Fruit fly (Drosophila melanogaster) whole organism, prepupa: ENCODE results near the gene Spn.

Source experiments
- Blimp-1 ChIP-seq: fragments of 200-800 bp; sonication (Bioruptor generic); optimal IDR thresholded peaks from 3 replicates; lab custom pipeline; 2017; ENCODE audit warnings: missing biosample characterization, missing genetic modification characterization, mild to moderate bottlenecking, moderate library complexity, missing genetic modification reagents
- CG10669 ChIP-seq: fragments of 200-800 bp; sonication (Bioruptor generic); optimal IDR thresholded peaks from 3 replicates; lab custom pipeline; 2018; ENCODE audit warnings: missing biosample characterization, mild to moderate bottlenecking, missing genetic modification characterization, moderate library complexity
- CG11294 ChIP-seq: fragments of 200-800 bp; sonication (Bioruptor generic); IDR thresholded peaks from 2 replicates; pipeline ENCODE4 v1.3.6; 2022; ENCODE audit warnings: missing biosample characterization, missing genetic modification characterization
- CG11902 ChIP-seq: fragments of 200-800 bp; sonication (Bioruptor generic); optimal IDR thresholded peaks from 3 replicates; lab custom pipeline; 2016; ENCODE audit warnings: missing biosample characterization, missing genetic modification characterization
- CG15336 ChIP-seq: fragments of 200-800 bp; sonication (Bioruptor generic); IDR thresholded peaks from 2 replicates; pipeline ENCODE4 v1.3.6; 2022; ENCODE audit warnings: missing biosample characterization, missing genetic modification characterization
- CG16779 ChIP-seq: fragments of 200-800 bp; sonication (Bioruptor generic); optimal IDR thresholded peaks from 3 replicates; lab custom pipeline; 2017; ENCODE audit warnings: missing biosample characterization, mild to moderate bottlenecking, missing genetic modification characterization
- CG3032 ChIP-seq: fragments of 200-800 bp; optimal IDR thresholded peaks from 2 replicates; lab custom pipeline; 2019; ENCODE audit warnings: missing biosample characterization, mild to moderate bottlenecking, missing genetic modification characterization, moderate library complexity
- CG32006 ChIP-seq: fragments of 200-800 bp; sonication (Bioruptor generic); optimal IDR thresholded peaks from 3 replicates; lab custom pipeline; 2017; ENCODE audit warnings: missing biosample characterization, mild to moderate bottlenecking, missing genetic modification characterization
- CG34406 ChIP-seq: fragments of 200-800 bp; sonication (Bioruptor generic); optimal IDR thresholded peaks from 3 replicates; lab custom pipeline; 2016; ENCODE audit warnings: missing biosample characterization, missing genetic modification characterization
- CG3919 ChIP-seq: fragments of 200-800 bp; sonication (Bioruptor generic); optimal IDR thresholded peaks from 3 replicates; lab custom pipeline; 2016; ENCODE audit warnings: missing biosample characterization, missing genetic modification characterization
- CG4318 ChIP-seq: fragments of 200-800 bp; sonication (Bioruptor generic); optimal IDR thresholded peaks from 3 replicates; lab custom pipeline; 2017; ENCODE audit warnings: missing biosample characterization, mild to moderate bottlenecking, missing genetic modification characterization
- CG6163 ChIP-seq: fragments of 200-800 bp; sonication (Bioruptor generic); IDR thresholded peaks from 3 replicates; pipeline ENCODE4 v1.3.6; 2022; ENCODE audit warnings: missing biosample characterization, missing genetic modification characterization
- CG6792 ChIP-seq: fragments of 200-800 bp; sonication (Bioruptor generic); optimal IDR thresholded peaks from 3 replicates; lab custom pipeline; 2016; ENCODE audit warnings: missing biosample characterization, missing genetic modification characterization
- CG6808 ChIP-seq: fragments of 200-800 bp; sonication (Bioruptor generic); optimal IDR thresholded peaks from 3 replicates; lab custom pipeline; 2017; ENCODE audit warnings: missing biosample characterization, missing genetic modification characterization, mild to moderate bottlenecking, moderate library complexity, missing genetic modification reagents
- CG6854 ChIP-seq: fragments of 200-800 bp; sonication (Bioruptor generic); optimal IDR thresholded peaks from 2 replicates; lab custom pipeline; 2017; ENCODE audit warnings: missing biosample characterization, mild to moderate bottlenecking, missing genetic modification characterization
- CG8119 ChIP-seq: fragments of 200-800 bp; sonication (Bioruptor generic); IDR thresholded peaks from 3 replicates; pipeline ENCODE4 v1.3.6; 2022; ENCODE audit warnings: missing biosample characterization, missing genetic modification characterization
- CG8319 ChIP-seq: fragments of 200-800 bp; sonication (Bioruptor generic); optimal IDR thresholded peaks from 3 replicates; lab custom pipeline; 2016; ENCODE audit warnings: missing biosample characterization, missing genetic modification characterization
- CG8632 ChIP-seq: fragments of 200-800 bp; sonication (Bioruptor generic); optimal IDR thresholded peaks from 3 replicates; lab custom pipeline; 2016; ENCODE audit warnings: missing biosample characterization, missing genetic modification characterization
- CG9139 ChIP-seq: fragments of 200-800 bp; sonication (Bioruptor generic); optimal IDR thresholded peaks from 3 replicates; lab custom pipeline; 2017; ENCODE audit warnings: missing biosample characterization, mild to moderate bottlenecking, missing genetic modification characterization
- Eip78C ChIP-seq: fragments of 200-800 bp; sonication (Bioruptor generic); peaks from one replicate; lab custom pipeline; 2016; ENCODE audit warnings: missing biosample characterization, missing genetic modification characterization
- Eip93F ChIP-seq: fragments of 200-800 bp; sonication (Bioruptor generic); optimal IDR thresholded peaks from 2 replicates; lab custom pipeline; 2016; ENCODE audit warnings: missing biosample characterization, mild to moderate bottlenecking, missing genetic modification characterization
- Ets96B ChIP-seq: fragments of 200-800 bp; optimal IDR thresholded peaks from 2 replicates; lab custom pipeline; 2019; ENCODE audit warnings: missing biosample characterization, mild to moderate bottlenecking, missing genetic modification characterization, moderate library complexity
- Gug ChIP-seq: fragments of 200-800 bp; sonication (Bioruptor generic); IDR thresholded peaks from 2 replicates; pipeline ENCODE4 v1.3.6; 2022; ENCODE audit warnings: missing biosample characterization, missing genetic modification characterization
- Hr38 ChIP-seq: sonication (Bioruptor generic); optimal IDR thresholded peaks from 2 replicates; lab custom pipeline; 2016; ENCODE audit warnings: missing biosample characterization, missing genetic modification characterization
- Hr39 ChIP-seq: fragments of 200-800 bp; sonication (Bioruptor generic); optimal IDR thresholded peaks from 2 replicates; lab custom pipeline; 2016; ENCODE audit warnings: missing biosample characterization, missing genetic modification characterization
- Met ChIP-seq: fragments of 200-800 bp; sonication (Bioruptor generic); optimal IDR thresholded peaks from 3 replicates; lab custom pipeline; 2016; ENCODE audit warnings: missing biosample characterization, missing genetic modification characterization
- OdsH ChIP-seq: fragments of 200-800 bp; sonication (Bioruptor generic); optimal IDR thresholded peaks from 3 replicates; lab custom pipeline; 2016; ENCODE audit warnings: missing biosample characterization, missing genetic modification characterization
- Smox ChIP-seq: fragments of 200-800 bp; sonication (Bioruptor generic); optimal IDR thresholded peaks from 3 replicates; lab custom pipeline; 2016; ENCODE audit warnings: missing biosample characterization, missing genetic modification characterization
- Sox102F ChIP-seq: fragments of 200-800 bp; sonication (Bioruptor generic); optimal IDR thresholded peaks from 2 replicates; lab custom pipeline; 2016; ENCODE audit warnings: missing biosample characterization, mild to moderate bottlenecking, missing genetic modification characterization
- Sox14 ChIP-seq: fragments of 200-800 bp; sonication (Bioruptor generic); optimal IDR thresholded peaks from 3 replicates; lab custom pipeline; 2016; ENCODE audit warnings: missing biosample characterization, missing genetic modification characterization
- Sox15 ChIP-seq: fragments of 200-800 bp; sonication (Bioruptor generic); optimal IDR thresholded peaks from 3 replicates; lab custom pipeline; 2016; ENCODE audit warnings: missing biosample characterization, missing genetic modification characterization
- achi ChIP-seq: fragments of 200-800 bp; sonication (Bioruptor generic); optimal IDR thresholded peaks from 3 replicates; lab custom pipeline; 2016; ENCODE audit warnings: missing biosample characterization, missing genetic modification characterization
- acj6 ChIP-seq: fragments of 200-800 bp; sonication (Bioruptor generic); optimal IDR thresholded peaks from 3 replicates; lab custom pipeline; 2016; ENCODE audit warnings: missing biosample characterization, missing genetic modification characterization
- dac ChIP-seq: fragments of 200-800 bp; sonication (Bioruptor generic); optimal IDR thresholded peaks from 2 replicates; lab custom pipeline; 2017; ENCODE audit warnings: missing biosample characterization, mild to moderate bottlenecking, missing genetic modification characterization
- eg ChIP-seq: fragments of 200-800 bp; sonication (Bioruptor generic); IDR thresholded peaks from 3 replicates; pipeline ENCODE4 v1.3.6; 2022; ENCODE audit warnings: missing biosample characterization, missing genetic modification characterization
- esn ChIP-seq: fragments of 200-800 bp; sonication (Bioruptor generic); optimal IDR thresholded peaks from 2 replicates; lab custom pipeline; 2016; ENCODE audit warnings: missing biosample characterization, mild to moderate bottlenecking, missing genetic modification characterization, moderate library complexity
- fkh ChIP-seq: fragments of 200-800 bp; sonication (Bioruptor generic); optimal IDR thresholded peaks from 3 replicates; lab custom pipeline; 2017; ENCODE audit warnings: missing biosample characterization, mild to moderate bottlenecking, missing genetic modification characterization, moderate library complexity
- lz ChIP-seq: fragments of 200-800 bp; sonication (Bioruptor generic); optimal IDR thresholded peaks from 3 replicates; lab custom pipeline; 2016; ENCODE audit warnings: missing biosample characterization, missing genetic modification characterization
- salr ChIP-seq, 2 experiments: fragments of 200-800 bp; sonication (Bioruptor generic); optimal IDR thresholded peaks; 3 replicates each; lab custom pipeline; 2016 to 2018; ENCODE audit warnings: missing biosample characterization in 2 of 2, missing genetic modification characterization in 2 of 2, mild to moderate bottlenecking in 1 of 2
- spab ChIP-seq: fragments of 200-800 bp; sonication (Bioruptor generic); optimal IDR thresholded peaks from 2 replicates; lab custom pipeline; 2017; ENCODE audit warnings: missing biosample characterization, mild to moderate bottlenecking, missing genetic modification characterization, missing genetic modification reagents
- svp ChIP-seq: fragments of 200-800 bp; sonication (Bioruptor generic); peaks from one replicate; lab custom pipeline; 2016; ENCODE audit warnings: missing biosample characterization, missing genetic modification characterization
- topi ChIP-seq: fragments of 200-800 bp; sonication (Bioruptor generic); optimal IDR thresholded peaks from 3 replicates; lab custom pipeline; 2016; ENCODE audit warnings: missing biosample characterization, missing genetic modification characterization
- vri ChIP-seq: fragments of 200-800 bp; sonication (Bioruptor generic); optimal IDR thresholded peaks from 3 replicates; lab custom pipeline; 2016; ENCODE audit warnings: missing biosample characterization, mild to moderate bottlenecking, missing genetic modification characterization

The Spn gene

dm6 chr3L:2584119-2584805, 30.2 kb upstream of the Spn start (continued):
- TF ChIP-seq Eip93F (GFP tag; lab: Kevin White, UChicago) (no peak), CG34406 (GFP tag; lab: Kevin White, UChicago) (peak; percentile 54), Ets96B (tag; lab: Kevin White, UChicago) (peak; percentile 85), Sox102F (GFP tag; lab: Kevin White, UChicago) (peak; percentile 22), Hr39 (GFP tag; lab: Kevin White, UChicago) (peak; percentile 70), Blimp-1 (peak; percentile 21), CG10669 (peak; percentile 85), acj6 (GFP tag; lab: Kevin White, UChicago) (peak; percentile 75), CG6854 (GFP tag; lab: Kevin White, UChicago) (no peak), CG32006 (GFP tag; lab: Kevin White, UChicago) (peak; percentile 95), CG9139 (GFP tag; lab: Kevin White, UChicago) (peak; percentile 81), dac (GFP tag; lab: Kevin White, UChicago) (peak; percentile 69), esn (GFP tag; lab: Kevin White, UChicago) (peak; percentile 68)

DNA sequence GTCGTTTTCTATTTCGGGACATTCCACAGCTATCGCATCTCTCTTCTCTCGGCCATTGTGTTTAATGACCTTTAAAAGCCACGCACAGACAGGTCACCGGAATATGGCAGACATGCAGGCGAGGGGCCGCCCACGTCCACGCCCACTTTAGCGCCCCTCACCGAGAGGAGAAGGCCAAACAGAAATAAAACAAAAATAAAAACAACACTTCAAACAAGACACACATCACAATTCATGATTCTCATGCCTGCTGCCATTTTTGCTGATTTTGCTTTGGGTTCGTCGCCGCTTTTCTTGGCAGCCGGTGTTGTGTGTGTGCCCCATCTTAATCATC, 29.4 kb upstream of the Spn start:
- TF ChIP-seq Ets96B (tag; lab: Kevin White, UChicago) (no peak), svp (GFP tag; lab: Kevin White, UChicago) (no peak), CG16779 (tag; lab: Kevin White, UChicago) (no peak), CG3032 (tag; lab: Kevin White, UChicago) (no peak), CG10669 (no peak), CG8119 (GFP tag; lab: Robert Waterston, UW) (no peak), CG8632 (GFP tag; lab: Kevin White, UChicago) (no peak), Eip78C (GFP tag; lab: Kevin White, UChicago) (no peak), Sox15 (GFP tag; lab: Kevin White, UChicago) (no peak), CG15336 (GFP tag; lab: Robert Waterston, UW) (no peak), CG6808 (GFP tag; lab: Kevin White, UChicago) (no peak), CG11294 (GFP tag; lab: Robert Waterston, UW) (no peak), CG6854 (GFP tag; lab: Kevin White, UChicago) (no peak)

DNA sequence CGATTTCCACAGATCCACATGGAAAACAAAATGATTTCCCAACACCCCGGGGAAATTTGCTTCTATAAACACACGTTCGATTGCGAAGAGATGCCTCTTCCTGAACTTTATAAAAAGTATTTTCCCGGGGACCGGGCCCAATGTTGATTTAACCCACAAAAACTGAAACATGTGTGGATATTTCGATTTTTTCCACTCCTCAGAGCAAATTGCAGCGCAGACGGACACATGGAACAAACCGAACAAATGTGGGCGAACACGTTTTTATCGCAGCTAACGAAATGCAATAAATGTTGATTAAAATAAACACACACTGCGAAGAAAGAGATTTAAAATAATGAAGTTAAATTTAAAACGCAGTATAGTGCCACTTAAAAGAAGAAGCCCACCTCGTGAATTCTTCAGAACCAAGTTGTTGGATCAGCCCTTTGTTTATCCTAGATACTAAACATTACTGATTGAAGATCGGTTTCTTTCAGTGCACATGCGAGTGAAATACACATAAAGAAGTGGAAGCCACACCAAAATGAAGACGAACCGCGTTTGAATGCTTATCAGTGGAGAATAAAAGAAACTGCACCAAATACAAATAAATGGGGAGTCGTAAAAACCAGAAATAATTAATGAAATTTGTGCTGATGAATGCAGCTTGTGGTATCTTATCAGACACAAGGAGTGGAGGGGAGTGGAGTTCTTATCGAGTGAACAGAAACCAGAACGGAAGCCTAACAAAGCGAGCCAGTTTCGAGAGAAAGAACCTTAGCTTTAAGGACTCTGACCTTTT, 28.9 kb upstream of the Spn start:
- TF ChIP-seq Hr38 (GFP tag; lab: Kevin White, UChicago) (no peak), dac (GFP tag; lab: Kevin White, UChicago) (peak; percentile 54), CG16779 (tag; lab: Kevin White, UChicago) (peak; percentile 64), salr (GFP tag; optimal IDR thresholded peaks at IDR 0.05; lab: Kevin White, UChicago) (peak; percentile 27 to 57), CG6163 (GFP tag; lab: Robert Waterston, UW) (peak; percentile 92), lz (GFP tag; lab: Kevin White, UChicago) (peak; percentile 89), CG8632 (GFP tag; lab: Kevin White, UChicago) (peak; percentile 73), CG15336 (GFP tag; lab: Robert Waterston, UW) (peak; percentile 83), CG11294 (GFP tag; lab: Robert Waterston, UW) (peak; percentile 77), svp (GFP tag; lab: Kevin White, UChicago) (peak; percentile 95), CG6808 (GFP tag; lab: Kevin White, UChicago) (peak; percentile 25), CG11902 (GFP tag; lab: Kevin White, UChicago) (peak; percentile 67), achi (GFP tag; lab: Kevin White, UChicago) (peak; percentile 75), topi (GFP tag; lab: Kevin White, UChicago) (peak; percentile 92), CG8319 (GFP tag; lab: Kevin White, UChicago) (peak; percentile 49), vri (GFP tag; lab: Kevin White, UChicago) (peak; percentile 94), CG4318 (GFP tag; lab: Kevin White, UChicago) (peak; percentile 60), CG3919 (GFP tag; lab: Kevin White, UChicago) (peak; percentile 85), Met (GFP tag; lab: Kevin White, UChicago) (peak; percentile 90), Sox14 (peak; percentile 88), esn (GFP tag; lab: Kevin White, UChicago) (peak; percentile 94), CG9139 (GFP tag; lab: Kevin White, UChicago) (peak; percentile 31), OdsH (GFP tag; lab: Kevin White, UChicago) (peak; percentile 79), Eip78C (GFP tag; lab: Kevin White, UChicago) (peak; percentile 94), spab (GFP tag; lab: Kevin White, UChicago) (peak; percentile 57), Smox (peak; percentile 88), CG6792 (GFP tag; lab: Kevin White, UChicago) (peak; percentile 84), eg (GFP tag; lab: Robert Waterston, UW) (peak; percentile 90), fkh (peak; percentile 40), Gug (GFP tag; lab: Robert Waterston, UW) (peak; percentile 87), Ets96B (tag; lab: Kevin White, UChicago) (peak; percentile 77), Eip93F (GFP tag; lab: Kevin White, UChicago) (peak; percentile 95)
